Fruit fly (Drosophila melanogaster) whole organism, prepupa: Measurements from ENCODE around the gene CG5087.

ENCODE experiments used
- Blimp-1 ChIP-seq: fragments of 200-800 bp; sonication (Bioruptor generic); optimal IDR thresholded peaks from 3 replicates; lab custom pipeline; 2017; ENCODE audit warnings: missing biosample characterization, missing genetic modification characterization, mild to moderate bottlenecking, moderate library complexity, missing genetic modification reagents
- CG10631 ChIP-seq: fragments of 200-800 bp; sonication (Bioruptor generic); optimal IDR thresholded peaks from 2 replicates; lab custom pipeline; 2016; ENCODE audit warnings: missing biosample characterization, missing genetic modification characterization
- CG10669 ChIP-seq: fragments of 200-800 bp; sonication (Bioruptor generic); optimal IDR thresholded peaks from 3 replicates; lab custom pipeline; 2018; ENCODE audit warnings: missing biosample characterization, mild to moderate bottlenecking, missing genetic modification characterization, moderate library complexity
- CG11294 ChIP-seq: fragments of 200-800 bp; sonication (Bioruptor generic); IDR thresholded peaks from 2 replicates; pipeline ENCODE4 v1.3.6; 2022; ENCODE audit warnings: missing biosample characterization, missing genetic modification characterization
- CG11762 ChIP-seq: fragments of 200-800 bp; sonication (Bioruptor generic); optimal IDR thresholded peaks from 3 replicates; lab custom pipeline; 2016; ENCODE audit warnings: missing biosample characterization, missing genetic modification characterization; ENCODE audit not compliant: insufficient read depth
- CG11902 ChIP-seq: fragments of 200-800 bp; sonication (Bioruptor generic); optimal IDR thresholded peaks from 3 replicates; lab custom pipeline; 2016; ENCODE audit warnings: missing biosample characterization, missing genetic modification characterization
- CG16779 ChIP-seq: fragments of 200-800 bp; sonication (Bioruptor generic); optimal IDR thresholded peaks from 3 replicates; lab custom pipeline; 2017; ENCODE audit warnings: missing biosample characterization, mild to moderate bottlenecking, missing genetic modification characterization
- CG3032 ChIP-seq: fragments of 200-800 bp; optimal IDR thresholded peaks from 2 replicates; lab custom pipeline; 2019; ENCODE audit warnings: missing biosample characterization, mild to moderate bottlenecking, missing genetic modification characterization, moderate library complexity
- CG31627 ChIP-seq: fragments of 200-800 bp; sonication (Bioruptor generic); optimal IDR thresholded peaks from 3 replicates; lab custom pipeline; 2016; ENCODE audit warnings: missing biosample characterization, missing genetic modification characterization
- CG32006 ChIP-seq: fragments of 200-800 bp; sonication (Bioruptor generic); optimal IDR thresholded peaks from 3 replicates; lab custom pipeline; 2017; ENCODE audit warnings: missing biosample characterization, mild to moderate bottlenecking, missing genetic modification characterization
- CG34406 ChIP-seq: fragments of 200-800 bp; sonication (Bioruptor generic); optimal IDR thresholded peaks from 3 replicates; lab custom pipeline; 2016; ENCODE audit warnings: missing biosample characterization, missing genetic modification characterization
- CG3919 ChIP-seq: fragments of 200-800 bp; sonication (Bioruptor generic); optimal IDR thresholded peaks from 3 replicates; lab custom pipeline; 2016; ENCODE audit warnings: missing biosample characterization, missing genetic modification characterization
- CG6163 ChIP-seq: fragments of 200-800 bp; sonication (Bioruptor generic); IDR thresholded peaks from 3 replicates; pipeline ENCODE4 v1.3.6; 2022; ENCODE audit warnings: missing biosample characterization, missing genetic modification characterization
- CG6792 ChIP-seq: fragments of 200-800 bp; sonication (Bioruptor generic); optimal IDR thresholded peaks from 3 replicates; lab custom pipeline; 2016; ENCODE audit warnings: missing biosample characterization, missing genetic modification characterization
- CG6808 ChIP-seq: fragments of 200-800 bp; sonication (Bioruptor generic); optimal IDR thresholded peaks from 3 replicates; lab custom pipeline; 2017; ENCODE audit warnings: missing biosample characterization, missing genetic modification characterization, mild to moderate bottlenecking, moderate library complexity, missing genetic modification reagents
- CG6854 ChIP-seq: fragments of 200-800 bp; sonication (Bioruptor generic); optimal IDR thresholded peaks from 2 replicates; lab custom pipeline; 2017; ENCODE audit warnings: missing biosample characterization, mild to moderate bottlenecking, missing genetic modification characterization
- CG8119 ChIP-seq: fragments of 200-800 bp; sonication (Bioruptor generic); IDR thresholded peaks from 3 replicates; pipeline ENCODE4 v1.3.6; 2022; ENCODE audit warnings: missing biosample characterization, missing genetic modification characterization
- CG8319 ChIP-seq: fragments of 200-800 bp; sonication (Bioruptor generic); optimal IDR thresholded peaks from 3 replicates; lab custom pipeline; 2016; ENCODE audit warnings: missing biosample characterization, missing genetic modification characterization
- CG8632 ChIP-seq: fragments of 200-800 bp; sonication (Bioruptor generic); optimal IDR thresholded peaks from 3 replicates; lab custom pipeline; 2016; ENCODE audit warnings: missing biosample characterization, missing genetic modification characterization
- CG9139 ChIP-seq: fragments of 200-800 bp; sonication (Bioruptor generic); optimal IDR thresholded peaks from 3 replicates; lab custom pipeline; 2017; ENCODE audit warnings: missing biosample characterization, mild to moderate bottlenecking, missing genetic modification characterization
- Eip75B ChIP-seq: fragments of 200-800 bp; sonication (Bioruptor generic); optimal IDR thresholded peaks from 3 replicates; lab custom pipeline; 2016; ENCODE audit warnings: missing biosample characterization, missing genetic modification characterization
- Eip78C ChIP-seq: fragments of 200-800 bp; sonication (Bioruptor generic); peaks from one replicate; lab custom pipeline; 2016; ENCODE audit warnings: missing biosample characterization, missing genetic modification characterization
- Eip93F ChIP-seq: fragments of 200-800 bp; sonication (Bioruptor generic); optimal IDR thresholded peaks from 2 replicates; lab custom pipeline; 2016; ENCODE audit warnings: missing biosample characterization, mild to moderate bottlenecking, missing genetic modification characterization
- Ets21C ChIP-seq: fragments of 200-800 bp; sonication (Bioruptor generic); optimal IDR thresholded peaks from 3 replicates; lab custom pipeline; 2016; ENCODE audit warnings: missing biosample characterization, missing genetic modification characterization
- Ets96B ChIP-seq: fragments of 200-800 bp; optimal IDR thresholded peaks from 2 replicates; lab custom pipeline; 2019; ENCODE audit warnings: missing biosample characterization, mild to moderate bottlenecking, missing genetic modification characterization, moderate library complexity
- Gug ChIP-seq: fragments of 200-800 bp; sonication (Bioruptor generic); IDR thresholded peaks from 2 replicates; pipeline ENCODE4 v1.3.6; 2022; ENCODE audit warnings: missing biosample characterization, missing genetic modification characterization
- Hr38 ChIP-seq: sonication (Bioruptor generic); optimal IDR thresholded peaks from 2 replicates; lab custom pipeline; 2016; ENCODE audit warnings: missing biosample characterization, missing genetic modification characterization
- Hr39 ChIP-seq: fragments of 200-800 bp; sonication (Bioruptor generic); optimal IDR thresholded peaks from 2 replicates; lab custom pipeline; 2016; ENCODE audit warnings: missing biosample characterization, missing genetic modification characterization
- Hr4 ChIP-seq: fragments of 200-800 bp; sonication (Bioruptor generic); optimal IDR thresholded peaks from 3 replicates; lab custom pipeline; 2016; ENCODE audit warnings: missing biosample characterization, missing genetic modification characterization
- Lpt ChIP-seq: fragments of 200-800 bp; sonication (Bioruptor generic); optimal IDR thresholded peaks from 3 replicates; lab custom pipeline; 2016; ENCODE audit warnings: missing biosample characterization, missing genetic modification characterization
- Met ChIP-seq: fragments of 200-800 bp; sonication (Bioruptor generic); optimal IDR thresholded peaks from 3 replicates; lab custom pipeline; 2016; ENCODE audit warnings: missing biosample characterization, missing genetic modification characterization
- OdsH ChIP-seq: fragments of 200-800 bp; sonication (Bioruptor generic); optimal IDR thresholded peaks from 3 replicates; lab custom pipeline; 2016; ENCODE audit warnings: missing biosample characterization, missing genetic modification characterization
- Sox102F ChIP-seq: fragments of 200-800 bp; sonication (Bioruptor generic); optimal IDR thresholded peaks from 2 replicates; lab custom pipeline; 2016; ENCODE audit warnings: missing biosample characterization, mild to moderate bottlenecking, missing genetic modification characterization
- Sox14 ChIP-seq: fragments of 200-800 bp; sonication (Bioruptor generic); optimal IDR thresholded peaks from 3 replicates; lab custom pipeline; 2016; ENCODE audit warnings: missing biosample characterization, missing genetic modification characterization
- achi ChIP-seq: fragments of 200-800 bp; sonication (Bioruptor generic); optimal IDR thresholded peaks from 3 replicates; lab custom pipeline; 2016; ENCODE audit warnings: missing biosample characterization, missing genetic modification characterization
- cyc ChIP-seq: fragments of 200-800 bp; sonication (Bioruptor generic); optimal IDR thresholded peaks from 3 replicates; lab custom pipeline; 2016; ENCODE audit warnings: missing biosample characterization, missing genetic modification characterization
- dac ChIP-seq: fragments of 200-800 bp; sonication (Bioruptor generic); optimal IDR thresholded peaks from 2 replicates; lab custom pipeline; 2017; ENCODE audit warnings: missing biosample characterization, mild to moderate bottlenecking, missing genetic modification characterization
- dsx ChIP-seq: fragments of 200-800 bp; optimal IDR thresholded peaks from 3 replicates; lab custom pipeline; 2019; ENCODE audit warnings: missing biosample characterization, mild to moderate bottlenecking, missing genetic modification characterization, moderate library complexity; ENCODE audit not compliant: poor library complexity, severe bottlenecking
- eg ChIP-seq: fragments of 200-800 bp; sonication (Bioruptor generic); IDR thresholded peaks from 3 replicates; pipeline ENCODE4 v1.3.6; 2022; ENCODE audit warnings: missing biosample characterization, missing genetic modification characterization
- lz ChIP-seq: fragments of 200-800 bp; sonication (Bioruptor generic); optimal IDR thresholded peaks from 3 replicates; lab custom pipeline; 2016; ENCODE audit warnings: missing biosample characterization, missing genetic modification characterization
- net ChIP-seq: fragments of 200-800 bp; sonication (Bioruptor generic); optimal IDR thresholded peaks from 3 replicates; lab custom pipeline; 2016; ENCODE audit warnings: missing biosample characterization, missing genetic modification characterization
- pdm3 ChIP-seq: fragments of 200-800 bp; sonication (Bioruptor generic); optimal IDR thresholded peaks from 3 replicates; lab custom pipeline; 2016; ENCODE audit warnings: missing biosample characterization, missing genetic modification characterization
- salr ChIP-seq, 2 experiments: fragments of 200-800 bp; sonication (Bioruptor generic); optimal IDR thresholded peaks; 3 replicates each; lab custom pipeline; 2016 to 2018; ENCODE audit warnings: missing biosample characterization in 2 of 2, missing genetic modification characterization in 2 of 2, mild to moderate bottlenecking in 1 of 2
- spab ChIP-seq: fragments of 200-800 bp; sonication (Bioruptor generic); optimal IDR thresholded peaks from 2 replicates; lab custom pipeline; 2017; ENCODE audit warnings: missing biosample characterization, mild to moderate bottlenecking, missing genetic modification characterization, missing genetic modification reagents
- ss ChIP-seq, 2 experiments: fragments of 200-800 bp; sonication (Bioruptor generic); optimal IDR thresholded peaks; 2 replicates in 1 of 2; 3 replicates in 1 of 2; lab custom pipeline; 2017 to 2018; ENCODE audit warnings: mild to moderate bottlenecking in 2 of 2, missing biosample characterization in 2 of 2, missing genetic modification characterization in 2 of 2, moderate library complexity in 1 of 2
- svp ChIP-seq: fragments of 200-800 bp; sonication (Bioruptor generic); peaks from one replicate; lab custom pipeline; 2016; ENCODE audit warnings: missing biosample characterization, missing genetic modification characterization
- topi ChIP-seq: fragments of 200-800 bp; sonication (Bioruptor generic); optimal IDR thresholded peaks from 3 replicates; lab custom pipeline; 2016; ENCODE audit warnings: missing biosample characterization, missing genetic modification characterization
- vri ChIP-seq: fragments of 200-800 bp; sonication (Bioruptor generic); optimal IDR thresholded peaks from 3 replicates; lab custom pipeline; 2016; ENCODE audit warnings: missing biosample characterization, mild to moderate bottlenecking, missing genetic modification characterization

Gene CG5087

dm6 chr3L:9033537-9033936 is 35.6 kb downstream of the CG5087 start (continued):
- peak; percentile 40 for TF ChIP-seq CG10631
- TF ChIP-seq CG32006 (GFP tag; lab: Kevin White, UChicago), result peak; percentile 26
- TF ChIP-seq Blimp-1 (GFP tag; lab: Kevin White, UChicago), result peak; percentile 20
- TF ChIP-seq eg (GFP tag; lab: Robert Waterston, UW), result no peak
- TF ChIP-seq achi, result peak; percentile 45
- TF ChIP-seq topi (GFP tag; lab: Kevin White, UChicago), result peak; percentile 39
- no peak for TF ChIP-seq CG16779 (tag; lab: Kevin White, UChicago)

- TF ChIP-seq Gug (GFP tag; lab: Robert Waterston, UW) (0 out of 2 replicates have a peak, but pooled peaks have one; percentile 31), achi (peak; percentile 48), CG10669 (peak; percentile 77), Eip93F (GFP tag; lab: Kevin White, UChicago) (no peak), Hr39 (GFP tag; lab: Kevin White, UChicago) (peak; percentile 67), OdsH (GFP tag; lab: Kevin White, UChicago) (peak; percentile 46), dsx (GFP tag; lab: Kevin White, UChicago) (peak; percentile 29), CG8119 (GFP tag; lab: Robert Waterston, UW) (peak; percentile 40; the same call in 1 of the 3 replicates), Sox14 (peak; percentile 52), CG10631 (no peak), Ets96B (tag; lab: Kevin White, UChicago) (peak; percentile 71), CG34406 (GFP tag; lab: Kevin White, UChicago) (peak; percentile 38), CG11294 (GFP tag; lab: Robert Waterston, UW) (no peak), Ets21C (GFP tag; lab: Kevin White, UChicago) (peak; percentile 24), CG3919 (GFP tag; lab: Kevin White, UChicago) (peak; percentile 84), ss (GFP tag; optimal IDR thresholded peaks at IDR 0.05; lab: Kevin White, UChicago) (peak; percentile 29 to 58), salr (GFP tag; optimal IDR thresholded peaks at IDR 0.05; lab: Kevin White, UChicago) (no peak), CG3032 (tag; lab: Kevin White, UChicago) (no peak), Eip75B (GFP tag; lab: Kevin White, UChicago) (no peak), Hr4 (GFP tag; lab: Kevin White, UChicago) (no peak), dac (GFP tag; lab: Kevin White, UChicago) (no peak), Blimp-1 (GFP tag; lab: Kevin White, UChicago) (peak; percentile 59), CG11902 (GFP tag; lab: Kevin White, UChicago) (peak; percentile 70), CG8632 (peak; percentile 36), Met (GFP tag; lab: Kevin White, UChicago) (peak; percentile 72), eg (GFP tag; lab: Robert Waterston, UW) (0 out of 3 replicates have a peak, but pooled peaks have one; percentile 36), CG6854 (GFP tag; lab: Kevin White, UChicago) (peak; percentile 63), Sox102F (peak; percentile 71), vri (peak; percentile 61), CG8319 (GFP tag; lab: Kevin White, UChicago) (peak; percentile 66), cyc (peak; percentile 89), CG6163 (GFP tag; lab: Robert Waterston, UW) (peak; percentile 84), Lpt (GFP tag; lab: Kevin White, UChicago) (no peak), CG6808 (GFP tag; lab: Kevin White, UChicago) (peak; percentile 78), pdm3 (peak; percentile 44), CG16779 (tag; lab: Kevin White, UChicago) (no peak), CG9139 (GFP tag; lab: Kevin White, UChicago) (peak; percentile 52), lz (GFP tag; lab: Kevin White, UChicago) (peak; percentile 3), net (GFP tag; lab: Kevin White, UChicago) (peak; percentile 23), CG6792 (GFP tag; lab: Kevin White, UChicago) (peak; percentile 33), CG11762 (GFP tag; lab: Kevin White, UChicago) (peak; percentile 64), svp (GFP tag; lab: Kevin White, UChicago) (peak; percentile 85), Eip78C (GFP tag; lab: Kevin White, UChicago) (peak; percentile 86), spab (peak; percentile 75), CG32006 (GFP tag; lab: Kevin White, UChicago) (peak; percentile 16), CG31627 (peak; percentile 63), Hr38 (GFP tag; lab: Kevin White, UChicago) (no peak)
Observed at dm6 chr3L:9033999-9034626, 36.1 kb downstream of the CG5087 start.
